Worm (Caenorhabditis elegans) whole organism, L4 larva: ENCODE results near the gene arrd-11.

Experiments used
- T26A8.4 ChIP-seq: fragments of 200-800 bp; sonication (Bioruptor generic); IDR thresholded peaks from 2 replicates; pipeline ENCODE4 v1.3.6; 2022; ENCODE audit warnings: missing genetic modification characterization, missing compliant biosample characterization
- ZK337.2 ChIP-seq: fragments of 200-800 bp; sonication (Bioruptor generic); IDR thresholded peaks from 2 replicates; pipeline ENCODE4 v1.3.6; 2022; ENCODE audit warnings: missing genetic modification reagents, missing genetic modification characterization, missing compliant biosample characterization
- egl-27 ChIP-seq: sonication (generic microtip); optimal IDR thresholded peaks from 3 replicates; lab custom pipeline; 2017; ENCODE audit warnings: missing biosample characterization, missing genetic modification reagents, missing genetic modification characterization
- egl-43 ChIP-seq: fragments of 200-800 bp; sonication (Bioruptor generic); IDR thresholded peaks from 2 replicates; pipeline ENCODE4 v1.3.6; 2022; ENCODE audit warnings: missing genetic modification reagents, missing genetic modification characterization, missing compliant biosample characterization
- nhr-111 ChIP-seq: fragments of 200-800 bp; sonication (Bioruptor generic); optimal IDR thresholded peaks from 2 replicates; lab custom pipeline; 2018; ENCODE audit warnings: mild to moderate bottlenecking, missing genetic modification characterization, missing compliant biosample characterization

DNA sequence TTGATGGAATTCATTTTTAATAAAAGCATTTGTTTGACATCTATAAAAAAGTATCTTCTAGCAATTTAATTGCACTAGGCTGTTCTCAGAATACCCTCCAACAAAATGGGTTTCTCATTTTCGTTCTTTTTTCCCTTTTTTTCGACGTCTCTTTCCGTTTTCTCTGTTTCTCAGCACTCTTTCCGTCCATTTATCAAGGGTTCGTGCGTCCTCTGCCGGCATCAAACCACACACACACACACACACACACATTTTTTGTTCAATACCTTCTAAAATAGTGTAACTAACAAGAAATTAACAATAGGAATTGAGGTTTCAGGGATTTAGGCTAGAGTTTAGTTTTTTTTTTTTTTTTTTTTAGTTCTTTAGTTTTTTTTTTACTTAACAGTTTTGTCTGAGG lies 7.0 kb upstream of the arrd-11 start:
- TF ChIP-seq nhr-111 (GFP tag; lab: Kevin White, UChicago) (no peak), egl-43 (no peak), egl-27 (tag; lab: Kevin White, UChicago) (no peak), ZK337.2 (GFP tag; lab: Robert Waterston, UW) (no peak), T26A8.4 (GFP tag; lab: Robert Waterston, UW) (no peak)
